6 fruit fly cellular contexts compared by ENCODE assay signal in genomic region chr3R:24108902-24109389, dm6.
TF ChIP-seq lines count a peak whose summit lies in the region.

Gene eIF4EHP (minus strand): TSS chr3R:24108960.
Gene CG18428 (plus strand): TSS chr3R:24109336.

- peak; percentile 76 for TF ChIP-seq CTCF in whole organism, embryonic (GFP tag; optimal IDR thresholded peaks at IDR 0.05; lab: Kevin White, UChicago)

TF ChIP-seq in whole organism, 6 proteins besides CTCF, POLR2A, EP300 and RAD21:
- no peak for TF ChIP-seq EcR (GFP tag; optimal IDR thresholded peaks at IDR 0.05; lab: Kevin White, UChicago)
- TF ChIP-seq pan (optimal IDR thresholded peaks at IDR 0.05; lab: Kevin White, UChicago), result peak; percentile 96
- no peak for TF ChIP-seq usp (GFP tag; optimal IDR thresholded peaks at IDR 0.05; lab: Kevin White, UChicago)

TF ChIP-seq in whole organism, adult, 20 proteins besides CTCF, POLR2A, EP300 and RAD21 (continues in another document):
- TF ChIP-seq CG5204 (GFP tag; optimal IDR thresholded peaks at IDR 0.05; lab: Kevin White, UChicago), result peak; percentile 98
- peak; percentile 97 for TF ChIP-seq tj (GFP tag; optimal IDR thresholded peaks at IDR 0.05; lab: Kevin White, UChicago)
- TF ChIP-seq Clk (GFP tag; optimal IDR thresholded peaks at IDR 0.05; lab: Kevin White, UChicago), result peak; percentile 99
- peak; percentile 100 for TF ChIP-seq CG11617 (GFP tag; optimal IDR thresholded peaks at IDR 0.05; lab: Kevin White, UChicago)
- peak; percentile 96 for TF ChIP-seq CG1620 (GFP tag; optimal IDR thresholded peaks at IDR 0.05; lab: Kevin White, UChicago)
- peak; percentile 99 for TF ChIP-seq CG14711 (tag; optimal IDR thresholded peaks at IDR 0.05; lab: Kevin White, UChicago)
- TF ChIP-seq ovo (GFP tag; optimal IDR thresholded peaks at IDR 0.05; lab: Kevin White, UChicago), result peak; percentile 100
- no peak for TF ChIP-seq kay (GFP tag; lab: Kevin White, UChicago; ENCODE audit: borderline replicate concordance)
- no peak for TF ChIP-seq cnc (optimal IDR thresholded peaks at IDR 0.05; lab: Kevin White, UChicago)
- peak; percentile 100 for TF ChIP-seq CG7101 (tag; optimal IDR thresholded peaks at IDR 0.05; lab: Kevin White, UChicago)
- TF ChIP-seq Crg-1 (GFP tag; optimal IDR thresholded peaks at IDR 0.05; lab: Kevin White, UChicago), result peak; percentile 98
- TF ChIP-seq CG12768 (GFP tag; optimal IDR thresholded peaks at IDR 0.05; lab: Kevin White, UChicago), result peak; percentile 100
- TF ChIP-seq Mnt (GFP tag; optimal IDR thresholded peaks at IDR 0.05; lab: Kevin White, UChicago), result peak; percentile 97
- TF ChIP-seq bab1 (GFP tag; optimal IDR thresholded peaks at IDR 0.05; lab: Kevin White, UChicago), result peak; percentile 99
- peak; percentile 95 for TF ChIP-seq pad (GFP tag; optimal IDR thresholded peaks at IDR 0.05; lab: Kevin White, UChicago)
- TF ChIP-seq CG7045 (GFP tag; optimal IDR thresholded peaks at IDR 0.05; lab: Kevin White, UChicago), result peak; percentile 100
- TF ChIP-seq toe (GFP tag; optimal IDR thresholded peaks at IDR 0.05; lab: Kevin White, UChicago), result peak; percentile 98

TF ChIP-seq in whole organism, embryonic, 481 proteins besides CTCF, POLR2A, EP300 and RAD21 (continues in another document):
- TF ChIP-seq org-1 (GFP tag; optimal IDR thresholded peaks at IDR 0.05; lab: Kevin White, UChicago) (peak; percentile 96), CG18599 (GFP tag; optimal IDR thresholded peaks at IDR 0.05; lab: Kevin White, UChicago) (peak; percentile 100), CG10959 (GFP tag; IDR thresholded peaks at IDR 0.05; lab: Robert Waterston, UW) (no peak; the same call in 1 of the 2 replicates), peb (GFP tag; IDR thresholded peaks at IDR 0.05; lab: Robert Waterston, UW) (no peak; the same call in none of the 2 replicates), kah (GFP tag; optimal IDR thresholded peaks at IDR 0.05; lab: Kevin White, UChicago) (peak; percentile 98), Med (GFP tag; lab: Kevin White, UChicago) (peak; percentile 98), CG6272 (GFP tag; IDR thresholded peaks at IDR 0.05; lab: Robert Waterston, UW) (peak; percentile 98), HLHmδ (GFP tag; optimal IDR thresholded peaks at IDR 0.05; lab: Kevin White, UChicago) (peak; percentile 80), sens-2 (GFP tag; IDR thresholded peaks at IDR 0.05; lab: Robert Waterston, UW) (peak; percentile 95), wor (GFP tag; IDR thresholded peaks at IDR 0.05; lab: Robert Waterston, UW) (no peak), ken (GFP tag; IDR thresholded peaks at IDR 0.05; lab: Robert Waterston, UW) (0 out of 3 replicates have a peak, but pooled peaks have one; percentile 97), CG3407 (GFP tag; optimal IDR thresholded peaks at IDR 0.05; lab: Kevin White, UChicago) (peak; percentile 95), ash1 (GFP tag; optimal IDR thresholded peaks at IDR 0.05; lab: Kevin White, UChicago) (peak; percentile 92), cato (GFP tag; optimal IDR thresholded peaks at IDR 0.05; lab: Kevin White, UChicago; ENCODE audit: borderline replicate concordance) (peak; percentile 98), vvl (GFP tag; IDR thresholded peaks at IDR 0.05; lab: Robert Waterston, UW) (no peak), lab (GFP tag; optimal IDR thresholded peaks at IDR 0.05; lab: Kevin White, UChicago) (peak; percentile 100), lola (GFP tag; optimal IDR thresholded peaks at IDR 0.05; lab: Kevin White, UChicago) (peak in 1 of 3 experiments; percentile 100)

TF ChIP-seq in whole organism, prepupa, 60 proteins besides CTCF, POLR2A, EP300 and RAD21 (continues in another document):
- peak; percentile 99 for TF ChIP-seq CG4318 (GFP tag; optimal IDR thresholded peaks at IDR 0.05; lab: Kevin White, UChicago)
- peak; percentile 99 for TF ChIP-seq CG11762 (GFP tag; optimal IDR thresholded peaks at IDR 0.05; lab: Kevin White, UChicago; ENCODE audit: insufficient read depth)
- peak; percentile 90 for TF ChIP-seq vri (GFP tag; optimal IDR thresholded peaks at IDR 0.05; lab: Kevin White, UChicago)
- TF ChIP-seq CG10669 (GFP tag; optimal IDR thresholded peaks at IDR 0.05; lab: Kevin White, UChicago), result peak; percentile 100
- TF ChIP-seq CG1621 (tag; optimal IDR thresholded peaks at IDR 0.05; lab: Kevin White, UChicago), result peak; percentile 97
- TF ChIP-seq lz (GFP tag; optimal IDR thresholded peaks at IDR 0.05; lab: Kevin White, UChicago), result peak; percentile 95
- TF ChIP-seq CG3919 (GFP tag; optimal IDR thresholded peaks at IDR 0.05; lab: Kevin White, UChicago), result peak; percentile 99
- TF ChIP-seq topi (GFP tag; optimal IDR thresholded peaks at IDR 0.05; lab: Kevin White, UChicago), result peak; percentile 95
- peak; percentile 93 for TF ChIP-seq Eip93F (GFP tag; optimal IDR thresholded peaks at IDR 0.05; lab: Kevin White, UChicago)
- TF ChIP-seq CG6854 (GFP tag; optimal IDR thresholded peaks at IDR 0.05; lab: Kevin White, UChicago), result peak; percentile 98
- peak; percentile 100 for TF ChIP-seq Ets96B (tag; optimal IDR thresholded peaks at IDR 0.05; lab: Kevin White, UChicago)
- TF ChIP-seq CG7368 (GFP tag; optimal IDR thresholded peaks at IDR 0.05; lab: Kevin White, UChicago), result peak; percentile 98
- TF ChIP-seq salr (GFP tag; optimal IDR thresholded peaks at IDR 0.05; lab: Kevin White, UChicago), result peak; percentile 97 to 99
- peak; percentile 99 for TF ChIP-seq net (GFP tag; optimal IDR thresholded peaks at IDR 0.05; lab: Kevin White, UChicago)
- peak; percentile 99 for TF ChIP-seq CG9139 (GFP tag; optimal IDR thresholded peaks at IDR 0.05; lab: Kevin White, UChicago)
- peak; percentile 99 to 100 for TF ChIP-seq ss (GFP tag; optimal IDR thresholded peaks at IDR 0.05; lab: Kevin White, UChicago)
- peak; percentile 89 for TF ChIP-seq Ets21C (GFP tag; optimal IDR thresholded peaks at IDR 0.05; lab: Kevin White, UChicago)
- TF ChIP-seq Smox (GFP tag; optimal IDR thresholded peaks at IDR 0.05; lab: Kevin White, UChicago), result peak; percentile 94

TF ChIP-seq in whole organism, pupa, 21 proteins besides CTCF, POLR2A, EP300 and RAD21 (continues in another document):
- TF ChIP-seq CG10348 (GFP tag; IDR thresholded peaks at IDR 0.05; lab: Robert Waterston, UW), result no peak
- TF ChIP-seq CG15710 (tag; optimal IDR thresholded peaks at IDR 0.05; lab: Kevin White, UChicago), result peak; percentile 100
- peak; percentile 90 for TF ChIP-seq Pif1B (GFP tag; optimal IDR thresholded peaks at IDR 0.05; lab: Kevin White, UChicago)
- peak; percentile 99 for TF ChIP-seq Snoo (tag; optimal IDR thresholded peaks at IDR 0.05; lab: Kevin White, UChicago)
- TF ChIP-seq CG17806 (tag; optimal IDR thresholded peaks at IDR 0.05; lab: Kevin White, UChicago), result peak; percentile 100
- TF ChIP-seq CG9948 (tag; optimal IDR thresholded peaks at IDR 0.05; lab: Kevin White, UChicago), result peak; percentile 100
- peak; percentile 98 for TF ChIP-seq CG13204 (GFP tag; optimal IDR thresholded peaks at IDR 0.05; lab: Kevin White, UChicago)
- TF ChIP-seq fd96Ca (GFP tag; IDR thresholded peaks at IDR 0.05; lab: Robert Waterston, UW), result 0 out of 3 replicates have a peak, but pooled peaks have one; percentile 93
- TF ChIP-seq EcR (GFP tag; optimal IDR thresholded peaks at IDR 0.05; lab: Kevin White, UChicago), result peak; percentile 78
- TF ChIP-seq CG14655 (GFP tag; optimal IDR thresholded peaks at IDR 0.05; lab: Kevin White, UChicago), result peak; percentile 100
- TF ChIP-seq CG8159 (tag; optimal IDR thresholded peaks at IDR 0.05; lab: Kevin White, UChicago), result peak; percentile 100
- TF ChIP-seq CG34367 (tag; optimal IDR thresholded peaks at IDR 0.05; lab: Kevin White, UChicago), result peak; percentile 99
- TF ChIP-seq rn (GFP tag; IDR thresholded peaks at IDR 0.05; lab: Robert Waterston, UW), result no peak
- no peak for TF ChIP-seq Ets98B (GFP tag; IDR thresholded peaks at IDR 0.05; lab: Robert Waterston, UW)
- TF ChIP-seq gl (tag; optimal IDR thresholded peaks at IDR 0.05; lab: Kevin White, UChicago), result peak; percentile 94
- peak; percentile 97 for TF ChIP-seq Pif1A (GFP tag; optimal IDR thresholded peaks at IDR 0.05; lab: Kevin White, UChicago)
- no peak for TF ChIP-seq CG4496 (GFP tag; IDR thresholded peaks at IDR 0.05; lab: Robert Waterston, UW)
- TF ChIP-seq CG12605 (GFP tag; IDR thresholded peaks at IDR 0.05; lab: Robert Waterston, UW), result no peak; the same call in 1 of the 2 replicates
- peak; percentile 100 for TF ChIP-seq D1 (tag; optimal IDR thresholded peaks at IDR 0.05; lab: Kevin White, UChicago)
- no peak for TF ChIP-seq CG32121 (GFP tag; IDR thresholded peaks at IDR 0.05; lab: Robert Waterston, UW)

TF ChIP-seq in whole organism, wandering third instar larva, 38 proteins besides CTCF, POLR2A, EP300 and RAD21 (continues in another document):
- TF ChIP-seq N (GFP tag; optimal IDR thresholded peaks at IDR 0.05; lab: Kevin White, UChicago) (no peak), GATAd (GFP tag; optimal IDR thresholded peaks at IDR 0.05; lab: Kevin White, UChicago) (peak; percentile 76), CG32264 (GFP tag; optimal IDR thresholded peaks at IDR 0.05; lab: Kevin White, UChicago) (peak; percentile 41), Vsx2 (GFP tag; optimal IDR thresholded peaks at IDR 0.05; lab: Kevin White, UChicago; ENCODE audit: partially characterized antibody) (no peak), usp (GFP tag; optimal IDR thresholded peaks at IDR 0.05; lab: Kevin White, UChicago) (no peak), jim (GFP tag; optimal IDR thresholded peaks at IDR 0.05; lab: Kevin White, UChicago) (peak; percentile 30), Sp1 (GFP tag; optimal IDR thresholded peaks at IDR 0.05; lab: Kevin White, UChicago) (peak; percentile 100), sv (GFP tag; optimal IDR thresholded peaks at IDR 0.05; lab: Kevin White, UChicago) (peak; percentile 94), dsf (GFP tag; optimal IDR thresholded peaks at IDR 0.05; lab: Kevin White, UChicago; ENCODE audit: borderline replicate concordance) (peak; percentile 87), Mio (GFP tag; optimal IDR thresholded peaks at IDR 0.05; lab: Kevin White, UChicago) (peak; percentile 70), tai (GFP tag; optimal IDR thresholded peaks at IDR 0.05; lab: Kevin White, UChicago) (no peak), Dif (GFP tag; optimal IDR thresholded peaks at IDR 0.05; lab: Kevin White, UChicago; ENCODE audit: partially characterized antibody) (peak; percentile 34), h (GFP tag; optimal IDR thresholded peaks at IDR 0.05; lab: Kevin White, UChicago) (peak; percentile 96), brk (GFP tag; optimal IDR thresholded peaks at IDR 0.05; lab: Kevin White, UChicago) (peak; percentile 95), dmrt93B (GFP tag; optimal IDR thresholded peaks at IDR 0.05; lab: Kevin White, UChicago) (peak; percentile 99), Jra (GFP tag; optimal IDR thresholded peaks at IDR 0.05; lab: Kevin White, UChicago) (peak; percentile 82), foxo (GFP tag; optimal IDR thresholded peaks at IDR 0.05; lab: Kevin White, UChicago) (peak in 1 of 2 experiments; percentile 99), br (GFP tag; optimal IDR thresholded peaks at IDR 0.05; lab: Kevin White, UChicago) (peak; percentile 89), Abd-B (GFP tag; optimal IDR thresholded peaks at IDR 0.05; lab: Kevin White, UChicago) (no peak), fru (GFP tag; optimal IDR thresholded peaks at IDR 0.05; lab: Kevin White, UChicago) (peak; percentile 87), Rel (GFP tag; optimal IDR thresholded peaks at IDR 0.05; lab: Kevin White, UChicago) (peak; percentile 83), Rel (tag; optimal IDR thresholded peaks at IDR 0.05; lab: Kevin White, UChicago) (peak; percentile 95)
